Fruit fly (Drosophila melanogaster): ENCODE data around the gene Hsp23.

- TF ChIP-seq fd59A (GFP tag; optimal IDR thresholded peaks at IDR 0.05) (peak; percentile 22), CG11294 (GFP tag; IDR thresholded peaks at IDR 0.05) (peak; percentile 65), CG6276 (GFP tag; optimal IDR thresholded peaks at IDR 0.05) (peak; percentile 67), dac (GFP tag; optimal IDR thresholded peaks at IDR 0.05) (no peak), eg (GFP tag; IDR thresholded peaks at IDR 0.05) (peak; percentile 91), Eip78C (GFP tag) (peak; percentile 87), CG16779 (tag; optimal IDR thresholded peaks at IDR 0.05) (no peak), Hr4 (GFP tag; optimal IDR thresholded peaks at IDR 0.05) (peak; percentile 50), CG6808 (GFP tag; optimal IDR thresholded peaks at IDR 0.05) (no peak)
Measured at dm6 chr3L:9419328-9419727, 37.6 kb downstream of the Hsp23 start.
